Fruit fly (Drosophila melanogaster) S2 (cell line): Measurements from ENCODE around the gene CG1309.

Experiments used
- CG8478 ChIP-seq: fragments of >200 bp; optimal IDR thresholded peaks from 2 replicates; lab custom pipeline; 2018
- CTCF ChIP-seq, 2 experiments: fragments of >200 bp; optimal IDR thresholded peaks; 2 replicates each; lab custom pipeline; 2018

dm6 chr3L:4293304-4293703 lies 34.1 kb downstream of the CG1309 start:
- TF ChIP-seq CG8478 (lab: Kevin White, UChicago) (no peak), CTCF (optimal IDR thresholded peaks at IDR 0.05; lab: Kevin White, UChicago) (no peak)
